Worm (Caenorhabditis elegans) whole organism, L4 larva: ENCODE results near the gene F41F3.3.

Experiments used
- F44E2.7 ChIP-seq: fragments of 200-800 bp; sonication (Bioruptor generic); IDR thresholded peaks from 2 replicates; pipeline ENCODE4 v2.1.2; 2022; ENCODE audit warnings: missing genetic modification characterization, missing compliant biosample characterization
- T20F7.1 ChIP-seq: fragments of 200-800 bp; sonication (Bioruptor generic); optimal IDR thresholded peaks from 2 replicates; lab custom pipeline; 2018; ENCODE audit warnings: mild to moderate bottlenecking, missing genetic modification characterization, missing compliant biosample characterization
- ceh-28 ChIP-seq: fragments of 150-350 bp; optimal IDR thresholded peaks from 2 replicates; lab custom pipeline; 2014; ENCODE audit warnings: missing biosample characterization, missing genetic modification reagents, missing genetic modification characterization
- ces-1 ChIP-seq: fragments of 150-350 bp; sonication (generic microtip); optimal IDR thresholded peaks from 4 replicates; lab custom pipeline; 2014; ENCODE audit warnings: missing biosample characterization, missing genetic modification reagents, missing genetic modification characterization
- dpl-1 ChIP-seq: fragments of 150-350 bp; optimal IDR thresholded peaks from 2 replicates; lab custom pipeline; 2014; ENCODE audit warnings: missing biosample characterization, missing genetic modification reagents, missing genetic modification characterization
- fkh-10 ChIP-seq: fragments of 150-350 bp; optimal IDR thresholded peaks from 2 replicates; lab custom pipeline; 2014; ENCODE audit warnings: missing biosample characterization, missing genetic modification reagents, missing genetic modification characterization
- lin-15B ChIP-seq: fragments of 150-350 bp; sonication (generic microtip); optimal IDR thresholded peaks from 3 replicates; lab custom pipeline; 2014; ENCODE audit warnings: missing biosample characterization, missing genetic modification characterization
- madf-5 ChIP-seq, 2 experiments: fragments of 200-800 bp; sonication (Bioruptor generic); IDR thresholded peaks; 2 replicates each; pipeline ENCODE4 v1.3.6; 2022; ENCODE audit warnings: missing compliant biosample characterization in 2 of 2, missing genetic modification characterization in 2 of 2
- nhr-102 ChIP-seq: sonication (generic microtip); optimal IDR thresholded peaks from 2 replicates; lab custom pipeline; 2016; ENCODE audit warnings: mild to moderate bottlenecking, missing genetic modification characterization, moderate library complexity, missing compliant biosample characterization
- nhr-11 ChIP-seq: fragments of 150-350 bp; optimal IDR thresholded peaks from 2 replicates; lab custom pipeline; 2014; ENCODE audit warnings: missing biosample characterization, missing genetic modification characterization
- nhr-28 ChIP-seq: fragments of 150-350 bp; optimal IDR thresholded peaks from 2 replicates; lab custom pipeline; 2014; ENCODE audit warnings: missing biosample characterization, missing genetic modification characterization
- nhr-6 ChIP-seq: fragments of 150-350 bp; optimal IDR thresholded peaks from 2 replicates; lab custom pipeline; 2014; ENCODE audit warnings: missing biosample characterization, missing genetic modification characterization

ce11 chrV:4628517-4628930 is 19.5 kb downstream of the F41F3.3 start, which contains the start of gene pmt-2:
- TF ChIP-seq nhr-11 (tag; lab: Kevin White, UChicago) (no peak), nhr-28 (tag; lab: Kevin White, UChicago) (peak; percentile 63), ces-1 (GFP tag; lab: Kevin White, UChicago) (no peak), dpl-1 (no peak), F44E2.7 (no peak), nhr-102 (no peak), T20F7.1 (GFP tag; lab: Kevin White, UChicago) (no peak), ceh-28 (tag; lab: Kevin White, UChicago) (no peak), fkh-10 (GFP tag; lab: Kevin White, UChicago) (no peak), lin-15B (tag; lab: Kevin White, UChicago) (no peak), nhr-6 (tag; lab: Kevin White, UChicago) (no peak), madf-5 (GFP tag; IDR thresholded peaks at IDR 0.05; lab: Robert Waterston, UW) (no peak)
